Worm (Caenorhabditis elegans) whole organism, young adult: ENCODE results near the gene ssp-33.
A peak's percentile ranks its signal among the peaks of the same experiment; 100 is the strongest.

Source experiments
- ama-1 ChIP-seq, 3 experiments: fragments of 150-350 bp in 1 of 3; sonication (generic microtip) in 2 of 3; optimal IDR thresholded peaks; 2 replicates each; lab custom pipeline; 2014 to 2018; ENCODE audit warnings: missing biosample characterization in 2 of 3, missing genetic modification characterization in 2 of 3, missing genetic modification reagents in 2 of 3
- atf-7 ChIP-seq: sonication (generic microtip); optimal IDR thresholded peaks from 2 replicates; lab custom pipeline; 2017; ENCODE audit warnings: mild to moderate bottlenecking, missing genetic modification characterization, missing compliant biosample characterization
- dox-1 ChIP-seq: fragments of 200-800 bp; sonication (Bioruptor generic); IDR thresholded peaks from 2 replicates; pipeline ENCODE4 v1.3.6; 2022; ENCODE audit warnings: missing genetic modification reagents, missing genetic modification characterization, missing compliant biosample characterization
- lin-40 ChIP-seq: sonication (generic microtip); optimal IDR thresholded peaks from 2 replicates; lab custom pipeline; 2016; ENCODE audit warnings: missing genetic modification characterization, mild to moderate bottlenecking, missing compliant biosample characterization, missing genotype, missing genetic modification reagents
- lir-1 ChIP-seq: fragments of 200-800 bp; sonication (Bioruptor generic); conservative IDR thresholded peaks from 2 replicates; pipeline ENCODE4 v1.3.6; 2022; ENCODE audit warnings: missing genetic modification reagents, missing genetic modification characterization, missing compliant biosample characterization
- madf-8 ChIP-seq: fragments of 200-800 bp; sonication (Bioruptor generic); conservative IDR thresholded peaks from 2 replicates; pipeline ENCODE4 v1.3.6; 2022; ENCODE audit warnings: missing genetic modification reagents, missing genetic modification characterization, missing compliant biosample characterization
- mxl-1 ChIP-seq: sonication (generic microtip); optimal IDR thresholded peaks from 2 replicates; lab custom pipeline; 2016; ENCODE audit warnings: missing genetic modification characterization, missing compliant biosample characterization
- tlf-1 ChIP-seq: fragments of 200-800 bp; sonication (Bioruptor generic); optimal IDR thresholded peaks from 2 replicates; lab custom pipeline; 2018; ENCODE audit warnings: mild to moderate bottlenecking, missing genetic modification characterization, missing compliant biosample characterization
- unc-130 ChIP-seq: sonication (generic microtip); optimal IDR thresholded peaks from 2 replicates; lab custom pipeline; 2016; ENCODE audit warnings: missing genetic modification reagents, missing genetic modification characterization, missing compliant biosample characterization
- unc-62 ChIP-seq: fragments of 150-350 bp; optimal IDR thresholded peaks from 2 replicates; lab custom pipeline; 2014; ENCODE audit warnings: missing biosample characterization, missing genetic modification reagents, missing genetic modification characterization

ce11 chrV:14683291-14683690 is 27.9 kb upstream of the ssp-33 start:
- TF ChIP-seq atf-7 (tag; lab: Kevin White, UChicago) (no peak), dox-1 (GFP tag; lab: Robert Waterston, UW) (0 out of 2 replicates have a peak, but pooled peaks have one; percentile 4), ama-1 (optimal IDR thresholded peaks at IDR 0.05; lab: Kevin White, UChicago) (no peak), ama-1 (GFP tag; optimal IDR thresholded peaks at IDR 0.05; lab: Kevin White, UChicago) (no peak), lir-1 (no peak), unc-62 (no peak), madf-8 (GFP tag; lab: Robert Waterston, UW) (no peak), mxl-1 (no peak), unc-130 (GFP tag; lab: Kevin White, UChicago) (no peak), lin-40 (tag; lab: Kevin White, UChicago) (no peak), tlf-1 (GFP tag; lab: Kevin White, UChicago) (no peak)
